Worm (Caenorhabditis elegans): ENCODE measurements around the gene C05C10.5.

C05C10.5 gene

DNA sequence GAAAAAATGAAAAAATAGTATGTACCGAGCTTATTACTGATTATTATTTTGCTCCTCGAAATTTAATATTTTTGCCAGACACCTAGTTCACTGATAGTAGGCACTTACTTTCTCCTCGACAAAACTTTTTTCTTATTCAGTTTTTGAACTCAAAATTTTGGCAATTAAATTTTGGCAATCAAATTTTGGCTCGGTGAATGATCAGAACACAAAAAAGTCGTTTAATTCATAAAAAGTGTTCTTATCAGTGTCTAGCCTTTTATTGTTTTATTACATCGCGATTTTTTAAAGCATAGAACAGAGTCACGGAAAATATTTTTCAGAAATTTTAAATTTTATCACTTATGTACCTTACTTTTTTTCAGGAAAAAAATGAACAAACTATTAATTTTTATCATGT lies 43.7 kb upstream of the C05C10.5 start:
- no peak for TF ChIP-seq ceh-18 (tag; optimal IDR thresholded peaks at IDR 0.05)
- TF ChIP-seq syd-9 (tag; optimal IDR thresholded peaks at IDR 0.05): no peak
- TF ChIP-seq hlh-8 (tag; optimal IDR thresholded peaks at IDR 0.05): no peak
- no peak for TF ChIP-seq ceh-9 (tag; optimal IDR thresholded peaks at IDR 0.05)
- TF ChIP-seq ceh-24 (tag; optimal IDR thresholded peaks at IDR 0.05): no peak
- no peak for TF ChIP-seq ceh-45 (GFP tag; IDR thresholded peaks at IDR 0.05)
- TF ChIP-seq dmd-4 (tag; optimal IDR thresholded peaks at IDR 0.05; ENCODE audit: borderline replicate concordance): no peak
- no peak for TF ChIP-seq unc-3 (GFP tag; conservative IDR thresholded peaks at IDR 0.05)
- no peak for TF ChIP-seq unc-3 (tag; optimal IDR thresholded peaks at IDR 0.05)
- TF ChIP-seq ref-2 (tag; optimal IDR thresholded peaks at IDR 0.05): no peak

- TF ChIP-seq fax-1 (tag; optimal IDR thresholded peaks at IDR 0.05) (no peak), fkh-10 (GFP tag; optimal IDR thresholded peaks at IDR 0.05) (no peak), rnt-1 (tag; optimal IDR thresholded peaks at IDR 0.05) (no peak), nfya-1 (tag; optimal IDR thresholded peaks at IDR 0.05) (no peak), unc-86 (tag; optimal IDR thresholded peaks at IDR 0.05) (no peak), hlh-6 (tag; optimal IDR thresholded peaks at IDR 0.05) (no peak), ceh-48 (tag; optimal IDR thresholded peaks at IDR 0.05) (no peak), lin-11 (tag; optimal IDR thresholded peaks at IDR 0.05) (no peak), ttx-3 (tag; optimal IDR thresholded peaks at IDR 0.05) (no peak), F13H6.1 (tag; optimal IDR thresholded peaks at IDR 0.05) (no peak), ceh-45 (GFP tag; IDR thresholded peaks at IDR 0.05) (no peak), syd-9 (tag; optimal IDR thresholded peaks at IDR 0.05) (no peak), ceh-22 (tag; optimal IDR thresholded peaks at IDR 0.05) (no peak)
These were observed 40.1 kb upstream of the C05C10.5 start for ce11 chrII:9898744-9899143.

- no peak for TF ChIP-seq npax-4 (tag; optimal IDR thresholded peaks at IDR 0.05)
- no peak for TF ChIP-seq sox-2 (GFP tag; IDR thresholded peaks at IDR 0.05)
- TF ChIP-seq gmeb-2 (tag; optimal IDR thresholded peaks at IDR 0.05): no peak
- no peak for TF ChIP-seq K09A11.1 (tag; optimal IDR thresholded peaks at IDR 0.05; ENCODE audit: insufficient read depth)
- no peak for TF ChIP-seq ceh-24 (tag; optimal IDR thresholded peaks at IDR 0.05)
- no peak for TF ChIP-seq fkh-10 (GFP tag; optimal IDR thresholded peaks at IDR 0.05)
These were observed 38.6 kb upstream of the C05C10.5 start, which contains the start of gene unc-4 for ce11 chrII:9900276-9900675. Gene unc-4 (minus strand): TSS chrII:9900376.

ce11 chrII:9904459-9904858 lies 34.4 kb upstream of the C05C10.5 start:
- TF ChIP-seq Y22D7AL.16 (tag; optimal IDR thresholded peaks at IDR 0.05) (no peak), fkh-10 (GFP tag; optimal IDR thresholded peaks at IDR 0.05) (no peak), tbx-7 (tag; optimal IDR thresholded peaks at IDR 0.05) (no peak), ceh-34 (tag; optimal IDR thresholded peaks at IDR 0.05) (no peak)

ce11 chrII:9914999-9915398 lies 23.8 kb upstream of the C05C10.5 start, which contains the start of gene F26C11.3:
Gene F26C11.3 (minus strand): TSS chrII:9915099.
- TF ChIP-seq ceh-14 (tag; optimal IDR thresholded peaks at IDR 0.05) (no peak), pat-9 (tag; optimal IDR thresholded peaks at IDR 0.05) (no peak), fax-1 (tag; optimal IDR thresholded peaks at IDR 0.05) (no peak), che-1 (tag; optimal IDR thresholded peaks at IDR 0.05) (no peak), tbx-7 (tag; optimal IDR thresholded peaks at IDR 0.05) (no peak), elt-2 (tag; optimal IDR thresholded peaks at IDR 0.05) (no peak), mec-3 (tag; optimal IDR thresholded peaks at IDR 0.05; ENCODE audit: borderline replicate concordance) (no peak), ceh-31 (tag; optimal IDR thresholded peaks at IDR 0.05) (no peak), fkh-6 (tag; optimal IDR thresholded peaks at IDR 0.05) (no peak), dmd-4 (tag; optimal IDR thresholded peaks at IDR 0.05; ENCODE audit: borderline replicate concordance) (no peak), elt-4 (tag; optimal IDR thresholded peaks at IDR 0.05) (no peak), ceh-30 (tag; optimal IDR thresholded peaks at IDR 0.05) (no peak), nhr-11 (tag; optimal IDR thresholded peaks at IDR 0.05) (no peak), ref-2 (tag; optimal IDR thresholded peaks at IDR 0.05) (no peak), rnt-1 (tag; optimal IDR thresholded peaks at IDR 0.05) (no peak), hlh-13 (GFP tag; optimal IDR thresholded peaks at IDR 0.05) (no peak), eyg-1 (tag; optimal IDR thresholded peaks at IDR 0.05) (no peak), ama-1 (optimal IDR thresholded peaks at IDR 0.05) (no peak), ttx-3 (tag; optimal IDR thresholded peaks at IDR 0.05) (no peak)
